Fruit fly (Drosophila melanogaster): ENCODE measurements around the gene CG7099.

CG7099 gene

DNA sequence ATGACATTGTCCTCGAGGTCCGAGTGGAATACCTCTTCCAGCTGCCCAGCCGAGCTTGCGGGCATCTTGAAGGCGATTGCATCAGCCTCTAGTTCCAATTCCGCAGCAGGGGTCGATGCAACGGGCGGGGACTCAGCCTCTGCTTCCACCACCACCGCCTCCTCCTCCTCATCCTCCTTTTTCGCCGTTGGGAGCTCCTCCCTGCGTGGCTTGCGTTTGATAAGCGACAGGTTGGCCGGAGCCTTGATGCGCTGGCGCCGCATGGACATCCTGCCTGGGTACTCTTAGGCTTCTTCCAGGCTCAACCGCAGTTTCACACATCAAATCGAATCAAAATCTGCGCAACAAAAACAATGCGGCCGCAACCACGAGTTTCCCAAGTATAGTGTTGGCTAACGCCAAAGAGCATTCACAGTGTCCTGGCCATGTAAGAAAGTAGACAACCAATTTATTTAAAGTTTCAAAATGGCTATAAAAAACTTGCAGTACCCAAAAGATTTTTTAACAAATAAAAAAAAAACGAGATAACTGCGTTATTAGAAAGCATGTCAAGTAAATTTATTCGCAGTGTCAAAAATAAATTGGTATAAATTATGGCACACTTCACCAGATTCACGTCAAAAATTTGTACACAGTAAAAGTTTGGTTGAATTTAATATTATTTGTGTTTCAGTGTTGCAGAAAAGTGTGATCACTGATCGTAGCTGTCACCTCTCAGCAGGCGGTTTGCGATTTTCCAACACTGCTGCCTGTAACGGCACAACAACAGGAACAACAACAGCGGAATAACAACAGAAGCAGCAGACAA lies 13.7 kb upstream of the CG7099 start, which contains the start of the genes Bdp1 and CG6565 (continued):
- TF ChIP-seq C15 (GFP tag; IDR thresholded peaks at IDR 0.05) (peak; percentile 86), CG8281 (tag; optimal IDR thresholded peaks at IDR 0.05) (peak; percentile 86), CG10267 (tag; optimal IDR thresholded peaks at IDR 0.05) (peak; percentile 100), CG12104 (GFP tag; optimal IDR thresholded peaks at IDR 0.05) (peak; percentile 98), CG9609 (GFP tag; optimal IDR thresholded peaks at IDR 0.05) (peak; percentile 99), nerfin-1 (tag; optimal IDR thresholded peaks at IDR 0.05) (peak; percentile 92), Med (GFP tag) (peak; percentile 100), sens-2 (GFP tag; IDR thresholded peaks at IDR 0.05) (peak; percentile 82), CG11456 (GFP tag; IDR thresholded peaks at IDR 0.05) (peak; percentile 93), otp (GFP tag; IDR thresholded peaks at IDR 0.05) (peak; percentile 80), CG15073 (GFP tag; optimal IDR thresholded peaks at IDR 0.05) (peak; percentile 85), odd (GFP tag; optimal IDR thresholded peaks at IDR 0.05) (peak; percentile 90), oc (tag; optimal IDR thresholded peaks at IDR 0.05) (peak; percentile 86), Hr3 (GFP tag; optimal IDR thresholded peaks at IDR 0.05) (peak; percentile 99), CG15011 (GFP tag; optimal IDR thresholded peaks at IDR 0.05) (peak; percentile 94), CG10321 (GFP tag; IDR thresholded peaks at IDR 0.05) (peak; percentile 58; the same call in 1 of the 2 replicates), CG11696 (GFP tag; IDR thresholded peaks at IDR 0.05) (peak; percentile 57), fd96Cb (tag; optimal IDR thresholded peaks at IDR 0.05) (peak; percentile 97), pho (GFP tag; optimal IDR thresholded peaks at IDR 0.05) (peak; percentile 99), Sox100B (GFP tag; optimal IDR thresholded peaks at IDR 0.05) (peak; percentile 98), dm (GFP tag; optimal IDR thresholded peaks at IDR 0.05) (peak; percentile 99), sr (GFP tag; IDR thresholded peaks at IDR 0.05) (peak; percentile 67; the same call in 1 of the 3 replicates), Scr (GFP tag; IDR thresholded peaks at IDR 0.05; ENCODE audit: partially characterized antibody) (peak; percentile 48; the same call in 1 of the 2 replicates), jing (GFP tag; optimal IDR thresholded peaks at IDR 0.05) (peak; percentile 96), CG3838 (GFP tag; optimal IDR thresholded peaks at IDR 0.05) (peak; percentile 95), Dad (GFP tag; optimal IDR thresholded peaks at IDR 0.05) (peak; percentile 98), CG3407 (GFP tag; optimal IDR thresholded peaks at IDR 0.05) (peak; percentile 94), zen2 (GFP tag; IDR thresholded peaks at IDR 0.05; ENCODE audit: partially characterized antibody) (no peak), pfk (GFP tag; optimal IDR thresholded peaks at IDR 0.05) (peak; percentile 44), onecut (GFP tag; IDR thresholded peaks at IDR 0.05) (peak; percentile 78), CG9727 (GFP tag; optimal IDR thresholded peaks at IDR 0.05) (peak; percentile 99), eve (GFP tag; optimal IDR thresholded peaks at IDR 0.05) (peak in 1 of 2 experiments; percentile 90), CG11093 (GFP tag; IDR thresholded peaks at IDR 0.05) (peak; percentile 97), CG7786 (GFP tag; optimal IDR thresholded peaks at IDR 0.05) (peak; percentile 99), Lim3 (GFP tag; IDR thresholded peaks at IDR 0.05) (peak; percentile 84), p53 (GFP tag; optimal IDR thresholded peaks at IDR 0.05) (peak; percentile 93), CG1792 (GFP tag; optimal IDR thresholded peaks at IDR 0.05) (peak; percentile 97), CG7987 (GFP tag; optimal IDR thresholded peaks at IDR 0.05) (peak; percentile 85), crc (GFP tag; optimal IDR thresholded peaks at IDR 0.05) (peak; percentile 95), bab2 (GFP tag; optimal IDR thresholded peaks at IDR 0.05) (peak; percentile 99), CG30020 (tag; optimal IDR thresholded peaks at IDR 0.05) (peak; percentile 84), shn (GFP tag; optimal IDR thresholded peaks at IDR 0.05) (peak; percentile 99), CG4707 (GFP tag; optimal IDR thresholded peaks at IDR 0.05) (peak; percentile 46), dmrt11E (tag; optimal IDR thresholded peaks at IDR 0.05) (peak; percentile 98), sima (GFP tag; optimal IDR thresholded peaks at IDR 0.05) (peak; percentile 91), knrl (GFP tag; IDR thresholded peaks at IDR 0.05; ENCODE audit: partially characterized antibody) (peak; percentile 63), Sry-δ (GFP tag; optimal IDR thresholded peaks at IDR 0.05) (peak; percentile 85), Sin3A (optimal IDR thresholded peaks at IDR 0.05) (peak; percentile 91), emc (GFP tag; optimal IDR thresholded peaks at IDR 0.05) (peak; percentile 93), seq (GFP tag; IDR thresholded peaks at IDR 0.05) (peak; percentile 93)

Data from whole organism, embryonic.